Fruit fly (Drosophila melanogaster) whole organism, wandering third instar larva: ENCODE data around the gene Plap.
A peak's percentile ranks its signal among the peaks of the same experiment; 100 is the strongest.

ENCODE experiments used
- Abd-B ChIP-seq: fragments of >200 bp; optimal IDR thresholded peaks from 2 replicates; lab custom pipeline; 2017; ENCODE audit warnings: missing biosample characterization, missing genetic modification characterization
- CG32264 ChIP-seq: fragments of 200-800 bp; sonication (Bioruptor generic); optimal IDR thresholded peaks from 2 replicates; lab custom pipeline; 2016; ENCODE audit warnings: missing biosample characterization, missing genetic modification characterization
- CrebA ChIP-seq: fragments of 200-800 bp; sonication (Bioruptor generic); optimal IDR thresholded peaks from 2 replicates; lab custom pipeline; 2016; ENCODE audit warnings: missing biosample characterization, mild to moderate bottlenecking, missing genetic modification characterization, borderline replicate concordance
- Dfd ChIP-seq: fragments of >200 bp; optimal IDR thresholded peaks from 2 replicates; lab custom pipeline; 2017; ENCODE audit warnings: missing biosample characterization, missing genetic modification characterization
- Dif ChIP-seq: fragments of 200-275, 200-300 bp; sonication (Bioruptor generic); optimal IDR thresholded peaks from 2 replicates; lab custom pipeline; 2018; ENCODE audit warnings: missing biosample characterization, missing genetic modification characterization; ENCODE audit not compliant: partially characterized antibody
- GATAd ChIP-seq: sonication (Bioruptor generic); optimal IDR thresholded peaks from 2 replicates; lab custom pipeline; 2016; ENCODE audit warnings: missing biosample characterization, missing genetic modification characterization
- HLH106 ChIP-seq: fragments of 200-800 bp; optimal IDR thresholded peaks from 3 replicates; lab custom pipeline; 2019; ENCODE audit warnings: missing biosample characterization, mild to moderate bottlenecking, missing genetic modification characterization, moderate library complexity
- Hnf4 ChIP-seq: fragments of 200-800 bp; sonication (Bioruptor generic); optimal IDR thresholded peaks from 2 replicates; lab custom pipeline; 2016; ENCODE audit warnings: missing biosample characterization, mild to moderate bottlenecking, missing genetic modification characterization
- Hr78 ChIP-seq: fragments of >200 bp; optimal IDR thresholded peaks from 2 replicates; lab custom pipeline; 2017; ENCODE audit warnings: missing biosample characterization, missing genetic modification characterization
- Hr83 ChIP-seq: fragments of 200-300 bp; sonication (Bioruptor generic); optimal IDR thresholded peaks from 2 replicates; lab custom pipeline; 2016; ENCODE audit warnings: missing biosample characterization, mild to moderate bottlenecking, missing genetic modification characterization, moderate library complexity; ENCODE audit not compliant: poor library complexity, severe bottlenecking
- Jra ChIP-seq: sonication (Bioruptor generic); optimal IDR thresholded peaks from 2 replicates; lab custom pipeline; 2016; ENCODE audit warnings: missing biosample characterization, missing genetic modification characterization
- Mio ChIP-seq: sonication (Bioruptor generic); optimal IDR thresholded peaks from 2 replicates; lab custom pipeline; 2016; ENCODE audit warnings: missing biosample characterization, missing genetic modification characterization
- Myc ChIP-seq: fragments of >200 bp; optimal IDR thresholded peaks from 2 replicates; lab custom pipeline; 2017
- N ChIP-seq: fragments of >200 bp; optimal IDR thresholded peaks from 2 replicates; lab custom pipeline; 2018; ENCODE audit warnings: missing biosample characterization, missing external identifiers, missing genetic modification characterization
- OdsH ChIP-seq: fragments of 200-800 bp; sonication (Bioruptor generic); optimal IDR thresholded peaks from 2 replicates; lab custom pipeline; 2016; ENCODE audit warnings: missing biosample characterization, mild to moderate bottlenecking, missing genetic modification characterization
- Rel ChIP-seq, 2 experiments: fragments of 200-800 bp; sonication (Bioruptor generic) in 1 of 2; optimal IDR thresholded peaks; 2 replicates in 1 of 2; 3 replicates in 1 of 2; lab custom pipeline; 2016 to 2019; ENCODE audit warnings: mild to moderate bottlenecking in 2 of 2, missing biosample characterization in 2 of 2, missing genetic modification characterization in 2 of 2, moderate library complexity in 1 of 2
- Sp1 ChIP-seq: fragments of 200-800 bp; sonication (Bioruptor generic); optimal IDR thresholded peaks from 3 replicates; lab custom pipeline; 2019; ENCODE audit warnings: missing biosample characterization, mild to moderate bottlenecking, missing genetic modification characterization, moderate library complexity
- Vsx2 ChIP-seq: fragments of 200-300, 225-300 bp; sonication (Bioruptor generic); optimal IDR thresholded peaks from 2 replicates; lab custom pipeline; 2018; ENCODE audit warnings: missing biosample characterization, missing genetic modification characterization; ENCODE audit not compliant: partially characterized antibody
- br ChIP-seq: fragments of 200-800 bp; sonication (Bioruptor generic); optimal IDR thresholded peaks from 2 replicates; lab custom pipeline; 2016; ENCODE audit warnings: missing biosample characterization, missing genetic modification characterization
- brk ChIP-seq: fragments of 200-800 bp; sonication (Bioruptor generic); optimal IDR thresholded peaks from 2 replicates; lab custom pipeline; 2016; ENCODE audit warnings: missing biosample characterization, mild to moderate bottlenecking, missing genetic modification characterization
- dl ChIP-seq, 2 experiments: fragments of 175-275, 200-275 bp in 1 of 2; fragments of 200-275 bp in 1 of 2; sonication (Bioruptor generic); optimal IDR thresholded peaks; lab custom pipeline; 2018; ENCODE audit warnings: mild to moderate bottlenecking in 2 of 2, missing biosample characterization in 2 of 2, missing genetic modification characterization in 2 of 2, moderate library complexity in 2 of 2; ENCODE audit not compliant: partially characterized antibody in 2 of 2, insufficient read depth in 1 of 2
- dmrt93B ChIP-seq: fragments of 200-800 bp; sonication (Bioruptor generic); optimal IDR thresholded peaks from 2 replicates; lab custom pipeline; 2018; ENCODE audit warnings: missing biosample characterization, mild to moderate bottlenecking, missing genetic modification characterization
- dsf ChIP-seq: sonication (Bioruptor generic); optimal IDR thresholded peaks from 2 replicates; lab custom pipeline; 2016; ENCODE audit warnings: missing biosample characterization, missing genetic modification characterization, borderline replicate concordance
- ey ChIP-seq: fragments of 200-800 bp; sonication (Bioruptor generic); optimal IDR thresholded peaks from 2 replicates; lab custom pipeline; 2016; ENCODE audit warnings: missing biosample characterization, missing genetic modification characterization
- fru ChIP-seq: fragments of 200-800 bp; sonication (Bioruptor generic); optimal IDR thresholded peaks from 3 replicates; lab custom pipeline; 2016; ENCODE audit warnings: missing biosample characterization, mild to moderate bottlenecking, missing genetic modification characterization
- h ChIP-seq: fragments of 200-800 bp; sonication (Bioruptor generic); optimal IDR thresholded peaks from 3 replicates; lab custom pipeline; 2016; ENCODE audit warnings: missing biosample characterization, mild to moderate bottlenecking, missing genetic modification characterization
- lola ChIP-seq: fragments of >200 bp; optimal IDR thresholded peaks from 2 replicates; lab custom pipeline; 2017; ENCODE audit warnings: missing biosample characterization, missing genetic modification characterization
- pan ChIP-seq: fragments of >200 bp; optimal IDR thresholded peaks from 2 replicates; lab custom pipeline; 2017
- psq ChIP-seq: fragments of 200-800 bp; sonication (Bioruptor generic); optimal IDR thresholded peaks from 3 replicates; lab custom pipeline; 2017; ENCODE audit warnings: missing biosample characterization, mild to moderate bottlenecking, missing genetic modification characterization, moderate library complexity
- rgr ChIP-seq: fragments of 200-800 bp; sonication (Bioruptor generic); optimal IDR thresholded peaks from 3 replicates; lab custom pipeline; 2016; ENCODE audit warnings: missing biosample characterization, mild to moderate bottlenecking, missing genetic modification characterization
- sage ChIP-seq: fragments of 200-800 bp; sonication (Bioruptor generic); optimal IDR thresholded peaks from 2 replicates; lab custom pipeline; 2016; ENCODE audit warnings: missing biosample characterization, mild to moderate bottlenecking, missing genetic modification characterization
- sv ChIP-seq: fragments of 200-800 bp; sonication (Bioruptor generic); optimal IDR thresholded peaks from 3 replicates; lab custom pipeline; 2016; ENCODE audit warnings: missing biosample characterization, missing genetic modification characterization
- tai ChIP-seq: sonication (Bioruptor generic); optimal IDR thresholded peaks from 2 replicates; lab custom pipeline; 2016; ENCODE audit warnings: missing biosample characterization, missing genetic modification characterization
- usp ChIP-seq: fragments of >200 bp; optimal IDR thresholded peaks from 2 replicates; lab custom pipeline; 2017; ENCODE audit warnings: missing biosample characterization, missing genetic modification characterization
- woc ChIP-seq: sonication (Bioruptor generic); optimal IDR thresholded peaks from 2 replicates; lab custom pipeline; 2016; ENCODE audit warnings: missing biosample characterization, mild to moderate bottlenecking, missing genetic modification characterization

The Plap gene

DNA sequence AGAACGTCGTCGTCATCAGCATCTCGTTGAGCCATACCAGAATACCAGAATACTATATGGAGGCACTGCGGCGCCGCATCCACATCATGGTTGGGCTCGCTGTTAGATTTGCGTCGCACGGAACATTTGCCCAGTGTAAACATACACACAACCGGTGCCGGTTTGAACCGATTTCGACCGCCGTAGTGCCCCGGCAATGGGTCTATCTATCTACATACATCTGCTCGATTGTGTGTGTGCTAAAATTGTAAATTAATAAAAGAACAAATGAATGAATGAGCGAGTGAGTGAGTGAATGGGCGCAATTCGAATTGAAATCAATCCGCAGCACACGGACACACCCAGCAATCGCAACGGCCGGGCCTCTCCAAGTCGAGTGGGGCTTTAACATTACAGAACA lies 44.7 kb downstream of the Plap start:
- TF ChIP-seq Rel (GFP tag; optimal IDR thresholded peaks at IDR 0.05; lab: Kevin White, UChicago) (no peak), Rel (tag; optimal IDR thresholded peaks at IDR 0.05; lab: Kevin White, UChicago) (peak; percentile 24), rgr (no peak)

DNA sequence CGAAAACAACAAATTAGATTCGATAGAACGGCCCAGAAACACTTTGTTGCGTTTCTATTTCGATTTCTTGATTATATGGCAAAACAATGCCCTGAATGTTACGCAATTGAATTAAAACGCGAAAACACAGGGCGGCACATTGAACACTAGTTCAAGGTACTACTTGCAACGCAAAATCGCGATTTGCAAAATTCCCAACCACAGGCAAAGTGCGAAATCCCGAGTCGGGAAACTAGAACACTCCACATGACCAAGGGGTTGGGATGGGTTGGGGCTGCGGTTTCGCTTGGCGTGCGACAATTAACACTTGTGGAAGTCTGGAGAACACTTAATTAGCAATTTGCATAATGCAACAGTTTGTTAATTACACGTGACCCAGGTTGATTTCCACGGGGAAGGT lies 45.9 kb downstream of the Plap start:
- TF ChIP-seq HLH106, result no peak
- TF ChIP-seq usp (GFP tag; lab: Kevin White, UChicago), result no peak
- TF ChIP-seq Hr83 (GFP tag; lab: Kevin White, UChicago), result no peak
- TF ChIP-seq sage (GFP tag; lab: Kevin White, UChicago), result no peak
- TF ChIP-seq GATAd, result no peak
- TF ChIP-seq Hnf4 (GFP tag; lab: Kevin White, UChicago), result no peak
- no peak for TF ChIP-seq ey (GFP tag; lab: Kevin White, UChicago)
- TF ChIP-seq Mio (GFP tag; lab: Kevin White, UChicago), result no peak
- no peak for TF ChIP-seq Dfd (GFP tag; lab: Kevin White, UChicago)
- no peak for TF ChIP-seq lola (GFP tag; lab: Kevin White, UChicago)
- no peak for TF ChIP-seq Hr78 (GFP tag; lab: Kevin White, UChicago)
- no peak for TF ChIP-seq dmrt93B (GFP tag; lab: Kevin White, UChicago)
- no peak for TF ChIP-seq Vsx2 (GFP tag; lab: Kevin White, UChicago)
- no peak for TF ChIP-seq psq

DNA sequence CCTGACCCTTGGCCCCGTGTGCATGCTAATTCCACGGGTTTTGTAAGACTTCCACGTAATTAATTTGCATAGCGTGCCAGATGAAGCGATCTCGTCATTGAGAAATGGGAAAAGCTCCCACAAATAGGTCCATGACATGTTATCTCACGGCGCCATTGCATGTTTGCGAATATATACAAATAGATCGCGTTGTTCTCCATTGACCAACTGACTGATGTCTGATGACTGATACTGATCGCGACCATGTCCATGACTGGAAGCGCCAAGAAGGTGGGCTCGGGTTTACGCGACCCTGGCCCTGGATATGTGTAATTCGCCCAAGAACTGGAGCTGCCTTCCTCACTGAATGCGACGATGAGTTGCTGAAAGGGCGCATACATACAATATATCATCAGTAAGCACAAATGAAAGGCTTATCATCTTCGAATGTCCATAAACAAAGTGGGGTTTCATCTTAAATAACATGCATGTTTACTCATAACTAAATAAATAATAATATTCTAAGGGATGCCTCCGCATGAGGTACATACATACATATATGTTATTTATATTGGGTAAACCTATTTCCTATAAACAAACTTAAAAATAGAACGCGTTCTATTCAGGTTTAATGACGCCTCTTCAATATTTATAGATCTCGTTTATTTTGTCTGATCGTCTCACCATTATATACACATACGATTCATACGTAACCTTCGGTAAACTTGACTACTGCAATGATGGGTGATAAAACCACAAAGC lies 46.9 kb downstream of the Plap start:
- no peak for TF ChIP-seq Mio (GFP tag; lab: Kevin White, UChicago)
- TF ChIP-seq Dfd (GFP tag; lab: Kevin White, UChicago), result no peak
- TF ChIP-seq sv, result no peak
- no peak for TF ChIP-seq CrebA (GFP tag; lab: Kevin White, UChicago)
- TF ChIP-seq Jra, result no peak
- TF ChIP-seq Myc (lab: Kevin White, UChicago), result no peak
- no peak for TF ChIP-seq dl (GFP tag; optimal IDR thresholded peaks at IDR 0.05; lab: Kevin White, UChicago; ENCODE audit: insufficient read depth in 1 of 2, partially characterized antibody in 2 of 2)
- TF ChIP-seq pan, result no peak
- TF ChIP-seq ey (GFP tag; lab: Kevin White, UChicago), result no peak
- no peak for TF ChIP-seq psq
- TF ChIP-seq Hr83 (GFP tag; lab: Kevin White, UChicago), result no peak
- TF ChIP-seq woc (GFP tag; lab: Kevin White, UChicago), result no peak
- TF ChIP-seq tai (GFP tag; lab: Kevin White, UChicago), result no peak
- no peak for TF ChIP-seq dsf (GFP tag; lab: Kevin White, UChicago)
- no peak for TF ChIP-seq Sp1 (GFP tag; lab: Kevin White, UChicago)
- no peak for TF ChIP-seq Hr78 (GFP tag; lab: Kevin White, UChicago)
- TF ChIP-seq OdsH (GFP tag; lab: Kevin White, UChicago), result no peak

DNA sequence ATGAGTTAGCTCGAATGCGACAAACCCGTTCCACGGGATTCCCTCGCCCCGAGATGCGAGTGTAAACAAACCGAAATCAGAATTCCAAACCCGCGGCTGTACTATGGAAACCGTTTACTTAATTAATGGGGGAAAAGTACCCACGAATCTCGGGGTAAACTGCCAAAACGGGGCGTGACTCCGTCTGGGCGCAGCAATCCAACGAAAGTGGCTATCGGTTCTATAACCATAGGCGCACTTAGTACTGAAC lies 47.5 kb downstream of the Plap start:
- no peak for TF ChIP-seq br (GFP tag; lab: Kevin White, UChicago)
- no peak for TF ChIP-seq Rel (GFP tag; optimal IDR thresholded peaks at IDR 0.05; lab: Kevin White, UChicago)
- TF ChIP-seq Rel (tag; optimal IDR thresholded peaks at IDR 0.05; lab: Kevin White, UChicago), result peak; percentile 75

DNA sequence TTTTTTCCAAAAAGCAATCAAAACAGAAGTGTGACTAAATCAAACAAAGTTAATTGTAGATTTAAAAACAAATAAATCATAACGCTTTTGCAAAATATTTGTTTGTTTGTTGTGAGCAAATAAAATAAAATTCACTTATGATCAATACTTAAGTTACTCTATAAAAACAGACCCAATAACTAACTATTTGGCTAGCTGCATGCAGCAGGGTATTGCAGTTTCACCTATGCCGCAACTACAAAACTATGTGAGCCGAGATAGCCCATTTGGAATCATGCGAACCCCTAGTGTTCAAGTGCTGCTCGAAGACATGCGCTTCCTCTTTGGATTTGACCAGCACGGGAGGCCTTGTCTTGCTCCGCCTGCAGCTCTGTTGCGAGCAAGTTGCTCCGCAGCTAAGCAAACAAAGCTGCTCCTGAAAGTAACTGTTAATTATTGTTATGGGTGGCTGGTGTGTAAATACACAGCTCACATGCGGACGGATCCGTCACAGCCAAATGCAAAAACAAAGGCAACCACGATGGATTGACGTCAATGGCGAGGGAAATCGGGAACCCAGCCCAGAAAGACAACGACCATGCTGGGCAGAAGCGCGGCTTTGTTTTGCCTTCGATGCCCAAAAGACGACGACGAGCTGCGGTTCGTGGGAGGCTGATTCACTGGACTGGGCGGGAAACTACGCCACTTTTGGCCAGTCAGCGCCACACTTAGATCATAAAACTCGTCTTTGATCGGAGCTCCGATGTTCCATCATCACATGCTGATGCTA lies 48.0 kb downstream of the Plap start:
- no peak for TF ChIP-seq CG32264 (GFP tag; lab: Kevin White, UChicago)
- no peak for TF ChIP-seq N
- no peak for TF ChIP-seq sv
- TF ChIP-seq Dfd (GFP tag; lab: Kevin White, UChicago), result no peak
- TF ChIP-seq Vsx2 (GFP tag; lab: Kevin White, UChicago), result no peak
- TF ChIP-seq brk (GFP tag; lab: Kevin White, UChicago), result no peak
- peak; percentile 44 for TF ChIP-seq OdsH (GFP tag; lab: Kevin White, UChicago)
- TF ChIP-seq HLH106, result no peak
- no peak for TF ChIP-seq Mio (GFP tag; lab: Kevin White, UChicago)
- TF ChIP-seq Dif, result no peak
- no peak for TF ChIP-seq Rel (GFP tag; optimal IDR thresholded peaks at IDR 0.05; lab: Kevin White, UChicago)
- no peak for TF ChIP-seq Rel (tag; optimal IDR thresholded peaks at IDR 0.05; lab: Kevin White, UChicago)
- TF ChIP-seq Sp1 (GFP tag; lab: Kevin White, UChicago), result no peak
- TF ChIP-seq br (GFP tag; lab: Kevin White, UChicago), result peak; percentile 30
- peak; percentile 37 for TF ChIP-seq Jra
- no peak for TF ChIP-seq lola (GFP tag; lab: Kevin White, UChicago)
- TF ChIP-seq Hnf4 (GFP tag; lab: Kevin White, UChicago), result no peak
- no peak for TF ChIP-seq psq
- TF ChIP-seq dsf (GFP tag; lab: Kevin White, UChicago), result no peak
- TF ChIP-seq CrebA (GFP tag; lab: Kevin White, UChicago), result no peak
- TF ChIP-seq ey (GFP tag; lab: Kevin White, UChicago), result no peak
- TF ChIP-seq rgr, result peak; percentile 39
- no peak for TF ChIP-seq Abd-B
- TF ChIP-seq h (GFP tag; lab: Kevin White, UChicago), result peak; percentile 58
- TF ChIP-seq fru, result peak; percentile 37
- no peak for TF ChIP-seq dmrt93B (GFP tag; lab: Kevin White, UChicago)
- TF ChIP-seq tai (GFP tag; lab: Kevin White, UChicago), result no peak
- TF ChIP-seq pan, result no peak
- TF ChIP-seq usp (GFP tag; lab: Kevin White, UChicago), result no peak
- TF ChIP-seq sage (GFP tag; lab: Kevin White, UChicago), result no peak
- TF ChIP-seq dl (GFP tag; optimal IDR thresholded peaks at IDR 0.05; lab: Kevin White, UChicago; ENCODE audit: insufficient read depth in 1 of 2, partially characterized antibody in 2 of 2), result no peak
